Fruit fly (Drosophila melanogaster) whole organism, embryonic: ENCODE measurements around the gene Argl.

Source experiments
- CG2202 ChIP-seq: fragments of 200-800 bp; sonication (Bioruptor generic); optimal IDR thresholded peaks from 2 replicates; lab custom pipeline; 2018; ENCODE audit warnings: missing biosample characterization, mild to moderate bottlenecking, missing genetic modification characterization
- CG6765 ChIP-seq: fragments of 200-800 bp; sonication (Bioruptor generic); optimal IDR thresholded peaks from 3 replicates; lab custom pipeline; 2017; ENCODE audit warnings: missing biosample characterization, mild to moderate bottlenecking, missing genetic modification characterization

- TF ChIP-seq CG6765 (GFP tag; lab: Kevin White, UChicago) (no peak), CG2202 (tag; lab: Kevin White, UChicago) (no peak)
Measured at dm6 chr2L:8962254-8962653, 20.3 kb upstream of the Argl start, which contains the start of the genes CG9525 and CG32985.
